Fruit fly (Drosophila melanogaster): Measurements from ENCODE around the gene Naa20A.

The Naa20A gene

DNA sequence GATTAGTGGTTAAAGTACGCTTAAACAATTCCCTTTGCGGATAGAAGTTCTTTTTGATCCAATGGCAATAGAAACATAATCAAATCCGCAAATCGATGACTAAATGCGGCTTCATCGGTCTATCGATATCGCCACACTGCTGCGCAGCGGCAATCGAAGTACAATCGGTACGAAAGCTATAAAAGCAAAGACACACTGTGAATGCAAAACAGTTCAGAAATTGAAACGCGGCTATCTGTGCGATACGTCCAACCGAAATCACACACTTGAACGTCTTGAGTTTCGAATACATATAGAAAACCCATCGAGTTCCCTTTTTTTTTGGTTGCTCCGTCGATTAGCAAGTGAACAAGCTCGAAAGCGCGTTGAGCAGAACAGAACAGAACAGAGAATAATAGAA, 17.9 kb downstream of the Naa20A start, which contains the start of gene CG14207:
Gene CG14207 (plus strand): TSS at position 203 of the 400 bp plus-strand sequence.
- no peak for TF ChIP-seq CG8478 (optimal IDR thresholded peaks at IDR 0.05)
- TF ChIP-seq CTCF (optimal IDR thresholded peaks at IDR 0.05) = no peak

dm6 chrX:19603953-19604352, 18.9 kb downstream of the Naa20A start:
- TF ChIP-seq CTCF (optimal IDR thresholded peaks at IDR 0.05) (no peak), CG8478 (optimal IDR thresholded peaks at IDR 0.05) (no peak)

DNA sequence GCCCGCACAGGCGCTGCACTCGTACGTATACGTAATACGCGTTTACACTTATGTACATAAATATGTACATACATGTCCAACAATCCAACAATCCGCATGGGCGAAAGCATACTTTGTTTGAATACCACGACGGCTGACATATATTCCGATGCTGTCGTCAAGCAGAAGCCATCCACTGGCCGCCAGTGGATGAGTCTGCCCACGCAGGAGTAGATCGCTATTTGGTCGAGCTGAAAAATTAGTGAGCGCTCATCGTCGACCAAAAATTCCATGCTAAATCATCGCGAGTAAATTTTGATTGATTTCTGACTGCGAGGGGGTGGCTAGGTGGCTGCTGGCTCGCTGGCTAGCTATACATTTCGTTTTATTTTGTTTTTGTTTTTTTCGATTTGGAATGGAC, 20.4 kb downstream of the Naa20A start:
- no peak for TF ChIP-seq CTCF (optimal IDR thresholded peaks at IDR 0.05)
- TF ChIP-seq CG8478 (optimal IDR thresholded peaks at IDR 0.05) = no peak

- TF ChIP-seq CTCF (optimal IDR thresholded peaks at IDR 0.05) (no peak), CG8478 (optimal IDR thresholded peaks at IDR 0.05) (no peak)
These were observed 21.2 kb downstream of the Naa20A start, which contains the start of gene CG14220 for dm6 chrX:19601644-19602043. Gene CG14220 (minus strand): TSS chrX:19601851.

DNA sequence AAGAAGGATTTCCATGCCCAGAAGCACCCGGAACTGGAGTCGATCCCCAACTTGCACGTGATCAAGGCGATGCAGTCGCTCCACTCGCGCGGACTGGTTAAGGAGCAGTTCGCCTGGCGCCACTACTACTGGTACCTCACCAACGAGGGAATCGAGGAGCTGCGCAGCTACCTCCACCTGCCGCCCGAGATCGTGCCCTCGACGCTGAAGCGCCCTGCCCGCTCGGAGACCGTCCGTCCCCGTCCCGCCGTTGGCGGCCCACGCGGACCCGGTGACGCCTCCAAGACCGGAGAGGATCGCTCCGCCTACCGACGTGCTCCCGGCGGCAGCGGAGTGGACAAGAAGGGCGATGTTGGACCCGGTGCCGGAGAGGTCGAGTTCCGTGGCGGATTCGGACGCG, 24.4 kb downstream of the Naa20A start:
- TF ChIP-seq CG8478 (optimal IDR thresholded peaks at IDR 0.05) (no peak), CTCF (optimal IDR thresholded peaks at IDR 0.05) (no peak)

- TF ChIP-seq CTCF (optimal IDR thresholded peaks at IDR 0.05) (no peak), CG8478 (optimal IDR thresholded peaks at IDR 0.05) (no peak)
These were observed 25.1 kb downstream of the Naa20A start, which contains the start of gene RpS10b for dm6 chrX:19597684-19598363. Gene RpS10b (plus strand): TSS chrX:19598031.

dm6 chrX:19595862-19596261, 27.0 kb downstream of the Naa20A start:
- no peak for TF ChIP-seq CG8478 (optimal IDR thresholded peaks at IDR 0.05)
- TF ChIP-seq CTCF (optimal IDR thresholded peaks at IDR 0.05) = no peak

DNA sequence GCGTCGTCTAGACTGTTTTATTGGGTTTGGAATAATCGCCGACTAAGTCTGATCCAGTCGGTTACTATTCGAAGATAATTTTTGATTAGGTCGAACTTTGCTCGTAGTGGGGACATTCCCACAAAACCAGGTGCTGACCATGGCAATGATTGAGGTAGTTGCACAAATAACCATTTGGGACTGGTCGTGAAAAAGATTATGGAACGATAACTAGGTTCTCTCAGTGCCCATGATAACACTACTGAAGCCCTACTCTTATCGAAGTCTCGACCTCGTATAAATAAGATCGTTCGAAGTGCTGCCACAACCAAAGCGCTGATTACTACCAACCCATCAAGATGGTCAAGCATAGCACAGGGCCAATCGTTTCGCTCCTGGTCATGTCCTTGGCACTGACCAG, 30.6 kb downstream of the Naa20A start, which contains the start of gene CG14205:
Gene CG14205 (plus strand): TSS at position 301 of the 400 bp plus-strand sequence.
- TF ChIP-seq CG8478 (optimal IDR thresholded peaks at IDR 0.05) (no peak), CTCF (optimal IDR thresholded peaks at IDR 0.05) (no peak)

dm6 chrX:19590579-19590978, 32.3 kb downstream of the Naa20A start:
- TF ChIP-seq CTCF (optimal IDR thresholded peaks at IDR 0.05) = no peak
- no peak for TF ChIP-seq CG8478 (optimal IDR thresholded peaks at IDR 0.05)

dm6 chrX:19590070-19590469, 32.8 kb downstream of the Naa20A start, which contains the start of gene CG14219:
Gene CG14219 (minus strand): TSS chrX:19590170.
- TF ChIP-seq CTCF (optimal IDR thresholded peaks at IDR 0.05) = no peak
- TF ChIP-seq CG8478 (optimal IDR thresholded peaks at IDR 0.05) = no peak

dm6 chrX:19585142-19585541, 37.7 kb downstream of the Naa20A start:
- TF ChIP-seq CTCF (optimal IDR thresholded peaks at IDR 0.05) (peak; percentile 81 to 83), CG8478 (optimal IDR thresholded peaks at IDR 0.05) (no peak)

- no peak for TF ChIP-seq CTCF (optimal IDR thresholded peaks at IDR 0.05)
- TF ChIP-seq CG8478 (optimal IDR thresholded peaks at IDR 0.05) = no peak
These were observed 39.6 kb downstream of the Naa20A start, which contains the start of gene CG14204 for dm6 chrX:19583317-19583716. Gene CG14204 (plus strand): TSS chrX:19583617.

DNA sequence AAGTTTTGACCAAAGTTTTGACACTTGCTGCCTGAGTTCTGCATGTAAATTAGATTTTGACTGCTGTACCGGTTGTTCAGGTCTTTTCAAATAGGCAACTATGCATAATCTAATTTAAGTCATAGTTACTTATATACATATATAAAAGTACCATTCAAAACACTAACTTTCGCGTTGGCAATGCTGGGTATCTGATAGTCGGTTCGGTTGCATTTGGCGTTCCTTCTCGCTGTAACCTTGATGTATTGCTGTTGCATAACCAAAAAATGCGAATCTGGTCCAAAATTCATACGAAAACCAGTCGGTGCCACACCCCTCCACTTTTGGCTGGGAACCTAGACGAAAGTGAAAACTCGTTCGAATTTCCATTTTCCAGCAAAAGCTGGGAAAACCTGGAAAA, 40.1 kb downstream of the Naa20A start:
- TF ChIP-seq CTCF (optimal IDR thresholded peaks at IDR 0.05) = no peak
- no peak for TF ChIP-seq CG8478 (optimal IDR thresholded peaks at IDR 0.05)

- no peak for TF ChIP-seq CG8478 (optimal IDR thresholded peaks at IDR 0.05)
- no peak for TF ChIP-seq CTCF (optimal IDR thresholded peaks at IDR 0.05)
These were observed 41.0 kb downstream of the Naa20A start, which contains the start of gene CG14218 for dm6 chrX:19581881-19582280. Gene CG14218 (minus strand): TSS chrX:19581981.

DNA sequence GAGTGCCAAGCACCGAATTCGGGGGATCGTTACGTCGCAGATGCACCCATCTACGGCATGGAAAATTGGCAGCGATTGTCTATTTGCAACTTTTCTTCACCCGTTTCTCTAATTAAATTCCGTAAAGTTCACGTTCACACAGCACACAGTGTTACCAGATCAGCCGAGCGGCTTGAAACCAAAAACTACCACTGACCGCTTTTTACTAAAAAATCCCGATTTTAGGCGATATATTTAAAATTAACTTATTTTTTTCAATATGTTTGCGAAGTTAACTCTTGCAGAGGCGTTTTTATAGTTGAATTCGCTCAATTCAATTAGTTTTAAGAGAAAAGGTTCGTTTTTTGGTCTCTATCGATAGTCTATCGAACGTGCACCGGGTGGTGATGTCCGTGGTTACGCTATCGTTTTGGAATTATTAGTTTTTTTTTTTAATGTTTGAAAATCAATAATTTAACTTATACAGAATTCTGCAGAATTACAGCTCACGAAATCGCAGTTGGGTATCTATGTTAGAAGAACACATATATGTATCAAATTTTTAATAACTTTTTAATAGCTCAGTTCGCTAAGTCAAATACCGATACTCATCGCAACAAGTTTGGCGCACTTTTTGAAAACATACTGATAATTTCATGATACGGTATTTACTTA, 43.1 kb downstream of the Naa20A start, which contains the start of gene Tao:
Gene Tao (minus strand): TSS at position 153 of the 654 bp plus-strand sequence.
- no peak for TF ChIP-seq CG8478 (optimal IDR thresholded peaks at IDR 0.05)
- TF ChIP-seq CTCF (optimal IDR thresholded peaks at IDR 0.05) = no peak
